Worm (Caenorhabditis elegans): ENCODE data around the gene fust-1.
A peak's percentile ranks its signal among the peaks of the same experiment; 100 is the strongest.

The fust-1 gene

ce11 chrII:7186117-7186516 lies 33.7 kb downstream of the fust-1 start:
- no peak for TF ChIP-seq fkh-2 (tag; optimal IDR thresholded peaks at IDR 0.05)

DNA sequence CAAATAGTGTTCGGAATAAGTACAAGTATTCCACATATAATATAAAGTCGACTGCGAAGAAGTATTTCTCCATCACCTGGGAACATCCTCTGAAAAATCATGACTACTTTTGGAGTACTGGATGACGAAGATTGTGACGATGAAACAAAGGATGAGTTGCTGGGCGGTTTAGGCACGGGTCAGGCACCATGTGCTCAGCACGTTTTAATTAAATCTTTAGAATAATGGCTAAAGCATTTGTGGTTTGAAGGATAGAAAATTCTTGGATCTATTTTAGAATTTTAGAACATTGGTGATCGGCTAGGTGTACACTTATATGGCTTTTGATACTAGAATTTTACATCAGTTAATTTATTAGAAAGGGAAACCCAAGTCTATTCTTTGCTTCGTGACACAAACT lies 34.7 kb downstream of the fust-1 start, which contains the start of gene C27H5.6:
Gene C27H5.6, minus strand, starts transcription at position 101 of the 400 bp plus-strand sequence.
- no peak for TF ChIP-seq ZK546.5 (tag; optimal IDR thresholded peaks at IDR 0.05)
- TF ChIP-seq lin-15B (tag; optimal IDR thresholded peaks at IDR 0.05) = no peak
- no peak for TF ChIP-seq mml-1 (tag; optimal IDR thresholded peaks at IDR 0.05)
- no peak for TF ChIP-seq nhr-12 (tag; optimal IDR thresholded peaks at IDR 0.05)
- TF ChIP-seq nhr-28 (tag; optimal IDR thresholded peaks at IDR 0.05) = no peak
- TF ChIP-seq elt-3 (tag; optimal IDR thresholded peaks at IDR 0.05) = no peak

DNA sequence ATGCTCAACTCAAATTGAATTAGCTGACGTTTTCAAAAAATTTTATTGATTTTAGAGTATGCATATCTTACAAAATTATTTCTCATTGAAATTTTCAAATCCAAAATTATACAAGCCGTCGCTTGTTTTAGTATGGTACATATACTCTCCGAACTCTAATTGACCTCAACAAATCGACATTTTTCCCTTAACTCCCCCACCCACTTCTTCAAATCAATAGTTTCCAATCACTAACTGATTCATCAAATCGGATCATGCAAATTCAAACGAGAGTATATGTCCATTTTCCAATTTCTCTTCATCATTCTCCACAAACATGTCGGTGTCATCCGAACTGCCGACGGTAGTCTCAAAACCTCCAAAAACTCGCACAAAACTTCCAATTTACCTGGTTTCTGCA lies 36.7 kb downstream of the fust-1 start, which contains the start of gene E04F6.4:
Gene E04F6.4, plus strand, starts transcription at position 301 of the 400 bp plus-strand sequence.
- TF ChIP-seq ztf-4 (tag; optimal IDR thresholded peaks at IDR 0.05) (no peak), nhr-67 (tag; optimal IDR thresholded peaks at IDR 0.05) (no peak), ceh-28 (tag; optimal IDR thresholded peaks at IDR 0.05) (no peak), nhr-11 (tag; optimal IDR thresholded peaks at IDR 0.05) (no peak), nhr-43 (tag; optimal IDR thresholded peaks at IDR 0.05; ENCODE audit: poor library complexity, severe bottlenecking) (no peak), unc-39 (tag; optimal IDR thresholded peaks at IDR 0.05) (no peak), skn-1 (tag; optimal IDR thresholded peaks at IDR 0.05) (no peak), pqm-1 (tag; optimal IDR thresholded peaks at IDR 0.05) (no peak)

DNA sequence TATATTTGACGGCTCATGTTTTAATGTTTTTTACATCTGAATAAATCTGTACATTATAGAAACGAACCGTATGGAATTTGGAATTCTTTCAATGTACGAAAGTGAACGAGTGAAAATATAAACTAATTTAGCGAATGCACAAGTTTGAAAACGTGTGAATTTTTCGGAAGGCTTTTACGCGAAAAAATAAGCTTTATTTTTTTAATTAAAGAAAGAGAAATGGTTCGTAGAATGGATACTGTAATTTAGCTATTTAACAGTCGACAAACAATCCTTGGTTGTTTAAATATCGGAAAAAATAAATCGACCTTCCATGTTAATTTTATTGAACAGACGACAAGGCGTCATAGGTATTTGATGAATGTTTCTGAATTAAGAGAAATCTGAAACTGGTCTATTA lies 43.2 kb downstream of the fust-1 start, which contains the start of gene acdh-12:
Gene acdh-12, minus strand, starts transcription at position 101 of the 400 bp plus-strand sequence.
- TF ChIP-seq nhr-28 (tag; optimal IDR thresholded peaks at IDR 0.05) = no peak
- TF ChIP-seq ceh-82 (tag; optimal IDR thresholded peaks at IDR 0.05) = no peak

DNA sequence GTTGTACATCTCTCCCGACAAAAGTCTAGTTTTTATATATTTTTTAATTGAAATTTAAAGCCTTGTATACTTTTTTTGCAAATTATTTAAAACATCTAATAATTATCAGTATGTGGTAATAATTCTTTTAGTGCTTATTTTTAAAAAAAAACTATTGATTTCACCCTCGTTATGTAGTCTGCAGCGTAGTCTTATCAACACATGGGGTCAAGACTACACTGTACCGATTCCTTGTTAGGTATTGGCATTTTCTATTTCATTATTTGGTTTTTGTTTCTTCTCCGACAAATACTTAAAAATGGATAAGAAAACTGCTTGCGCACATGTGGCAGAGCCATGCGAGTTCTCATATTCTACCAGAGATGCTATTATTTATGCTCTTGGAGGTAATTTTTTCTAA lies 43.7 kb downstream of the fust-1 start, which contains the start of gene maoc-1:
Gene maoc-1, plus strand, starts transcription at position 237 of the 400 bp plus-strand sequence.
- TF ChIP-seq ceh-28 (tag; optimal IDR thresholded peaks at IDR 0.05) (no peak), pqm-1 (tag; optimal IDR thresholded peaks at IDR 0.05) (peak; percentile 74), ceh-9 (tag; optimal IDR thresholded peaks at IDR 0.05) (no peak), unc-62 (GFP tag; optimal IDR thresholded peaks at IDR 0.05) (no peak), elt-2 (tag; optimal IDR thresholded peaks at IDR 0.05) (peak; percentile 69), R02D3.7 (tag; optimal IDR thresholded peaks at IDR 0.05) (no peak), fkh-2 (tag; optimal IDR thresholded peaks at IDR 0.05) (no peak), hmg-11 (tag; optimal IDR thresholded peaks at IDR 0.05) (no peak), daf-12 (tag; optimal IDR thresholded peaks at IDR 0.05) (no peak), lsy-12 (tag; optimal IDR thresholded peaks at IDR 0.05) (no peak), nhr-11 (tag; optimal IDR thresholded peaks at IDR 0.05) (no peak), sea-2 (GFP tag; optimal IDR thresholded peaks at IDR 0.05) (no peak), pha-4 (tag; optimal IDR thresholded peaks at IDR 0.05) (peak; percentile 41), ztf-11 (tag; optimal IDR thresholded peaks at IDR 0.05) (no peak)

DNA sequence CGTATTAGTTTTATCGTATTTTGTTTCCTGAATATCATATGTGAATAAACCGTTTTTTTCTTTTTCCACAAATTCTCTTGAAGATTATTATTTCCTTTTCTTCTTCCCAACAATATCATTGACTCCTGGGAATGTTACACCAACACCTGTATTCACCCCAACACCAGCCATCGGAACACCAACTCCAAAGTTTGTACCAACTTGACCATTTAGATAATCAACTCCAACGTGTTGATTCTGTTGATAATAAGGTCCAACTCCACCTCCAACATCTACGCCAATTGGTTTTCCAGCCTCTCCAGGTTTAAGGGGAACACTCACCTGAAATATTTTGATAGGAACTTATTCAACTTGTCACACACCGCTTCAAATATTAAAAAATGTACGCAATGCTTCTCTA lies 45.1 kb downstream of the fust-1 start:
- TF ChIP-seq fkh-10 (GFP tag; optimal IDR thresholded peaks at IDR 0.05) = no peak
- TF ChIP-seq pha-4 (tag; optimal IDR thresholded peaks at IDR 0.05) = no peak
- no peak for TF ChIP-seq jun-1 (tag; optimal IDR thresholded peaks at IDR 0.05)
- peak; percentile 8 for TF ChIP-seq elt-2 (tag; optimal IDR thresholded peaks at IDR 0.05)
- TF ChIP-seq pqm-1 (tag; optimal IDR thresholded peaks at IDR 0.05) = peak; percentile 8

DNA sequence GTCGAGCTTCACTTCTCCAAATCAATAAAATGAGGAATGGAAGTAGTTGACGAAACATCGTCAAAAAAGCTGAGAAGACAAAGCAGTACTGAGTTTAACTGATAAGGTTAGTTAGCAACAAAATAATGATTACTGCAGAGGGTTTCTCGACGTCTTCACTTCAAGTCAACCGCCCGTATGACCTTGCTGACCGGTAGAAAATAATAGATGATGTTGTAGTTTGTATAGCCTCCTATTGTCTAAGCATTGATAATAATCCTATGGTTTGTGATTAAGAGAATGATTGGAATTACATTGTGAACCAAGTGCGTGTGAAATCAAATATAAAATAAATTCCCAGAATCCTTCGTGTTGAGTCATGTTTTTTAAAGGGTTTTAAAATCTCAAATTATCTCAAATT lies 46.9 kb downstream of the fust-1 start, which contains the start of gene E04F6.6:
Gene E04F6.6, minus strand, starts transcription at position 258 of the 400 bp plus-strand sequence.
- TF ChIP-seq fkh-10 (GFP tag; optimal IDR thresholded peaks at IDR 0.05) = no peak
- TF ChIP-seq fkh-2 (tag; optimal IDR thresholded peaks at IDR 0.05) = no peak
- TF ChIP-seq nhr-25 (tag; optimal IDR thresholded peaks at IDR 0.05) = peak; percentile 16
- no peak for TF ChIP-seq elt-3 (tag; optimal IDR thresholded peaks at IDR 0.05)
